Fruit fly (Drosophila melanogaster): ENCODE results near the gene CG11317.

Gene CG11317

DNA sequence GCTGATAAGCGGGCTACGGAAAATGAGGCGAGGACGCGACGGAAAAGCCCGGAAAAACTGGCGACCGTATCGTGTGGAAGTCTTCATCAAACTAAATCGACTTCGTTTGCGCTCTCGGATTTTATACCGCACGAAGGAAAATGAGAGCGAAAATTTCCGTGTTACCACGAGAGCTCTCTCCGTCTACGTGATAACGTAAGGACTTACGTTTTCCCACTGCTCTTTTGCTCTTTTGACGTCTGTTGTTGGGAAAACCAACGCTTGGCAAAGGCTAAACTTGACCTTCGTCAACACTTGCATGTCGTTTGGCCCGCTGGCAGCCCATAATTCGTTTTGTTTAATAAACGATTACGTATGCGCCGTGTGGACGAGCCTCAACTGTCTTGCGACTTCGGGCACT lies at the start of gene CG11317:
Gene CG11317, minus strand, starts transcription at position 101 of the 400 bp plus-strand sequence.
- TF ChIP-seq CG17801 (GFP tag; optimal IDR thresholded peaks at IDR 0.05; ENCODE audit: partially characterized antibody): no peak

DNA sequence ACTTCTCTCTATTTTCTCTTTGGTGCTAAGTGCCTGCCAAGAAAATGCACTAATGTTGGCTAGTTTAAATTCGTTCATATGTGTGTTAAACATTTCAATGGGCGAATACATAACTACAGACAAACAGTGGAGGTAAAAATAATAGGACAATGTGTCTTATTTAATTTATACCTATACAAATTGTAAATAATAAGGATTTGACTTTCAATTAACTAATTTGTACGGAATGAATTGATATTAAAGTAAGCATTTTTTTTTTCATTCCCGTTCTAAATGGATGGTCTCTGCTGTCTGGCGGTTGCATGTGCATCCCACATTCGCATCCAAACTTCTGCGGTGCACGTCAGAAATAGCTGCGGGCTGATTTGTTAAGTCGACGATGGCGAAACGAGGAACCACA lies 49.8 kb upstream of the CG11317 start:
- TF ChIP-seq CG17801 (GFP tag; optimal IDR thresholded peaks at IDR 0.05; ENCODE audit: partially characterized antibody): no peak

dm6 chr3R:31141691-31142090 lies 44.6 kb upstream of the CG11317 start:
- no peak for TF ChIP-seq CG17801 (GFP tag; optimal IDR thresholded peaks at IDR 0.05; ENCODE audit: partially characterized antibody)

DNA sequence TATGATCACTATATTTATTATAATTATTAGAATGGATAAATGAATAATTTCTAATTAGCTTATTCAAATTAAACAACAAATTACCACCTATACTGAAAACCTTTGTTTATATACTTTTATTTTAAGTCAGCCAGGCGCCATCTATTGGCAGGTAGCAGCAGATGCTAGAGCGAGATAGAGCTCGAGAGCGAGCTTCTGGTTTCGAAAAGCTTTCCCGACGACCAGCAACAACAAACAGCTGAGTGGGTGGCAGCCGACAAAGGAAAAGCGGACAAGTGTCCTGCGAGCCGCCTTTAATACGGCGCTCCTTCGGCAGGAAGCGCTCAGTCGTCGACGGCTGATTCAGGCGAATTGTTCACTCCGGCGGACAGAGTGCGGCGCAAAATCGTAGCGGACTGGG lies 36.9 kb upstream of the CG11317 start, which contains the start of gene Gycbeta100B:
Gene Gycbeta100B, plus strand, starts transcription at position 337 of the 400 bp plus-strand sequence.
- no peak for TF ChIP-seq CG17801 (GFP tag; optimal IDR thresholded peaks at IDR 0.05; ENCODE audit: partially characterized antibody)

DNA sequence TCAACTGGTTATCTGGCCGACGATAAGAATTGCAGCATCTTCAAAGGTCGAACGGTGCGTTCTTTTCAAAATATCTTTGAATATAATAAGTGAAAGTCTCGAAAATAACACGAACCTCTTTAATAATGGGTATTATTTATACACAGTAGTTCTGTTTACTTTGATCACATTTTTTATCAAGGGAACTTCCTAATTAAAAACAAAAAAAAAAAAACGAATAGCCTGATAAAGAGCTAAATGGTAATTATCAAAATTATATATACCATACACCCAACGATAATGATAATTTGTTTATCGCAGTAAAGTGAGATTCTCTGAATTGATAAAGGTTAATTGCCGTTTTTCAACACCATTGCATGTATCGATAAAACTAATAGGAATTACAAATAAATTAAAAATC lies 33.4 kb upstream of the CG11317 start, which contains the start of gene Ktch:
Gene Ktch, minus strand, starts transcription at position 101 of the 400 bp plus-strand sequence.
- no peak for TF ChIP-seq CG17801 (GFP tag; optimal IDR thresholded peaks at IDR 0.05; ENCODE audit: partially characterized antibody)

- no peak for TF ChIP-seq CG17801 (GFP tag; optimal IDR thresholded peaks at IDR 0.05; ENCODE audit: partially characterized antibody)
Observed at dm6 chr3R:31127357-31127775, 30.2 kb upstream of the CG11317 start.

DNA sequence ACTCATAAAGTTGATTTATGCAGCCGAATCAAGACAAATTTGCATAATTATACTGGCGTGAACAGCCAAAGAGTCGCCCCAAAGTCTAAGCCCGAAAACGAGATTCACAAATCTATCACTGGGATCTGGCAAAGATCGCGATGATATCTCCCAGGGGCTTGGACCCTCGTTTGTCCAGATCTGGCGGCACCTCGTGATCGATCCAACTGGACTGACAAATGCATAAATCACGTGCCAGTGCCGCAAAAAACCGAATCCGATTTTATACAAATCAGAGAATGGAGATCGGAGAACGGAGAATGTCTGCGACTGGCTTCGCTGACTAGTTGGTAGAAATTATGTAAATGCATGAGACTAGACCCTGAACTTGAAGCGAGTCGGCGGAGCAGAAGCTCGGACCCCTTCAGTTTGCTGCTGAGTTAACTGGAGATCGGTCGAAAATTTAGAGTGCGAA lies 28.7 kb upstream of the CG11317 start, which contains the start of gene CG15554:
Gene CG15554, plus strand, starts transcription at position 404 of the 454 bp plus-strand sequence.
- TF ChIP-seq CG17801 (GFP tag; optimal IDR thresholded peaks at IDR 0.05; ENCODE audit: partially characterized antibody): no peak

- no peak for TF ChIP-seq CG17801 (GFP tag; optimal IDR thresholded peaks at IDR 0.05; ENCODE audit: partially characterized antibody)
Observed at dm6 chr3R:31123315-31123714, 26.2 kb upstream of the CG11317 start, which contains the start of gene Prosalpha3T. Gene Prosalpha3T (minus strand): TSS chr3R:31123415.

DNA sequence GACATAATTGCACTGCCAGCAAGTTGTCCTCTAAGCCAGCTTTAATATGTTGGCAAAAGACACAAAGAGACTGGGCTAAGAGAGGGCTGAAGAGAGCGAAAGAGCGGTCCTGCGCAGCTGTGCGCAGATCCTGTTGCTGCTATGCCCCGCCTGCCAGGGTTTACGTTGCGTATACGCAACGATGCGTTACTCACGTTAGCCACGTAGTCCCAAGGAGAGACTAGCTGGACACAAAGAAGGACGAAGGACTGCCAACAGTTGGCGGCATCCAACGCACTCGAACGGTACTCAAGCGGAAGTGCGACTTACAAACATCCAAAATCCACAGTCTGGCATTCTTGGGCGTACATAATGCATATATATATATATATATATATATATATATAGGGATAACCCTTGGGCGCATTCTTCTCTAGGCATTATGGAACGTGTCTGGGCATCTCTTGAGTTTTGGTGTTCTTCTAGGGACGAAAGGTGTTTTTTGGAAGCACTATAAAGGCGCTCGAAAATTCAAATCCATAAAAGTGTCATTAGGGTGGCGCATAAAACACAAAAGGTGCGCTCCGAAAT lies 22.8 kb upstream of the CG11317 start:
- TF ChIP-seq CG17801 (GFP tag; optimal IDR thresholded peaks at IDR 0.05; ENCODE audit: partially characterized antibody): no peak

dm6 chr3R:31109126-31109525 lies 12.0 kb upstream of the CG11317 start, which contains the start of gene Mayo:
Gene Mayo (minus strand): TSS chr3R:31109191.
- no peak for TF ChIP-seq CG17801 (GFP tag; optimal IDR thresholded peaks at IDR 0.05; ENCODE audit: partially characterized antibody)

DNA sequence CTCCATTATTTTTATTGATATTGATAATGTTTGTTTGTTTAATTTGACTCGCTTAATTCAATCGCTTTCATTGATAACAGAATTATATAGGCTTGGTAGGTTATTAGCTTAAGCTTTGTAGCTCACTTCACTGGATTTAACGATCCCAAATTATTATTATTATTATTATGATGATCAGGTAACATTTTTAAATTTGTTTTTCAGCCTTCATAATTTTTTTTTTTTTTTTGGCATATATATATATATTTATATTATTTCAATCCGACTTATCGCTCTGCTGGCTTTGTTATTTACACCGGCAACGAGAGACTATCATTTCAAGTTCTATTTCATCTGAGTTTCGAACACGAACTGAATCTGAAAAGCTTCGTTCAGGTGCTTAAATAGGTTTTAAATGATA lies 3.9 kb upstream of the CG11317 start, which contains the start of gene CG15553:
Gene CG15553, minus strand, starts transcription at position 101 of the 400 bp plus-strand sequence.
- TF ChIP-seq CG17801 (GFP tag; optimal IDR thresholded peaks at IDR 0.05; ENCODE audit: partially characterized antibody): no peak

DNA sequence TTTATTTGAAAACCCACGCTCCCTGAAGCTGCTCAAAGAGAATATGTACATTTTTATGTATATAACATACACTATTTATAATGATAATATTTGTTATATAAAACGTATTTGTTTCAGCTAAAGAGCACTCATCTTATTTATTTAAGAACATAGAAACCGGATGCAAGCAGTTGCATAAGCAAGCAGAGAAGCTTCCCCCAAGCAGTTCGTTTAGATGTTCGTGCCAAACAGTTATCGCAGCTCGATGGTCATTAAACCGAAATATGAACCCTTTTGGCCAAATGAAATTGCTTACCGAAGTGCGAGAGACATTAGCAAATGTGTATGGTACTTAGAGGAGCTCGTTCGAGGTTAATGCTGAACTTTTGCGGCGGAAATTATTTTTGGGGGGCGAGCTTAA lies 7.1 kb downstream of the CG11317 start:
- TF ChIP-seq CG17801 (GFP tag; optimal IDR thresholded peaks at IDR 0.05; ENCODE audit: partially characterized antibody): no peak

dm6 chr3R:31086394-31086793 lies 10.7 kb downstream of the CG11317 start:
- TF ChIP-seq CG17801 (GFP tag; optimal IDR thresholded peaks at IDR 0.05; ENCODE audit: partially characterized antibody): no peak

DNA sequence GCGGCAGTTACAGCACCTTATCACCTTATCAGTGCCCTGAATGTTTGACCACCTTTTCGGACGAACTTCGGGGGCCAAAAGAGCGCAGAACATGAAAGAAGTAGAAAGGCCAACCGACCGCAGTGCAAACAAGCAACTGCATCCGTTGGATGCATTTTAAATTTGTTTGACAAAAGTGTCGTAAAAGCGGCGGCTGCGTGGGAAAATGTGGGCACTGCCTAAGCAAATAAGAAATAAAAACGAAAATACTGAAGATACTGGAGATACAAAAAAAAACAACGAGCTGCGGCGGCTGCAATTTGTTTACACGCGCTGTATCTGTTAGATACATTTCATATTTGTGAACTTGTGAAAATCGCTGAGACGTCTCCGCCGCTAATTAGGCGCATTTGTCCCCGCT lies 26.4 kb downstream of the CG11317 start:
- TF ChIP-seq CG17801 (GFP tag; optimal IDR thresholded peaks at IDR 0.05; ENCODE audit: partially characterized antibody): no peak

DNA sequence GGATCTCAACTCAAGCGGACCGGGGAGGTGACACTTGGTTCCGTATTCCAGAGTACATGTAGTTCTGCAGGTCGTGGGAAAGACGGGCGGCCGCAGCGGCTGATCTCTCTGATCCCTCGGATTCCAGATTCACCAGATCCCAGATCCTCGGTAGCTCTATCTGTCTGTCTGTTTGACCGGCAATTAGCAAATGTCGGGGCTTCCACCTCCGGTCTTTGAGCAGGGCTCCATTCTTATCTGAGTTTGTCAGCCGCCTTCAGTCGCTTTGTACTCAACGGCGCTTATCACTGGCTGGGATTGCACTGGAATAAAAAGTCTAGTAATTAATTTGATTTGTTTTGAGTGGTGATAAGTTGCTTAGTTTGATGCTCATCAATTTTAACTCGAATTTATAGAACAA lies 30.8 kb downstream of the CG11317 start:
- TF ChIP-seq CG17801 (GFP tag; optimal IDR thresholded peaks at IDR 0.05; ENCODE audit: partially characterized antibody): no peak

dm6 chr3R:31064653-31065322 lies 32.3 kb downstream of the CG11317 start, which contains the start of gene Sox100B:
Gene Sox100B (plus strand): TSS chr3R:31065253.
- no peak for TF ChIP-seq CG17801 (GFP tag; optimal IDR thresholded peaks at IDR 0.05; ENCODE audit: partially characterized antibody)
